Fruit fly (Drosophila melanogaster) whole organism, embryonic: ENCODE results near the gene CG14913.

Experiments used
- Abd-B ChIP-seq: fragments of 200-800 bp; sonication (Bioruptor generic); optimal IDR thresholded peaks from 2 replicates; lab custom pipeline; 2018; ENCODE audit warnings: missing biosample characterization, mild to moderate bottlenecking, missing genetic modification characterization, moderate library complexity
- Awh ChIP-seq: fragments of 200-800 bp; sonication (Bioruptor generic); IDR thresholded peaks from 2 replicates; pipeline ENCODE4, ENCODE4 v1.3.6; 2022; ENCODE audit warnings: missing biosample characterization, missing genetic modification characterization
- B-H1 ChIP-seq: fragments of 200-800 bp; sonication (Bioruptor generic); IDR thresholded peaks from 3 replicates; pipeline ENCODE4 v1.3.6; 2022; ENCODE audit warnings: missing biosample characterization, missing genetic modification characterization
- CG10565 ChIP-seq: fragments of 200-800 bp; sonication (Bioruptor generic); optimal IDR thresholded peaks from 3 replicates; lab custom pipeline; 2016; ENCODE audit warnings: missing biosample characterization, mild to moderate bottlenecking, missing genetic modification characterization
- CG11398 ChIP-seq: fragments of 200-800 bp; sonication (Bioruptor generic); optimal IDR thresholded peaks from 2 replicates; lab custom pipeline; 2016; ENCODE audit warnings: missing biosample characterization, missing genetic modification characterization
- CG11695 ChIP-seq: fragments of 200-800 bp; sonication (Bioruptor generic); IDR thresholded peaks from 3 replicates; pipeline ENCODE4 v1.3.6; 2022; ENCODE audit warnings: missing biosample characterization, missing genetic modification characterization
- CG11723 ChIP-seq: fragments of 200-800 bp; sonication (Bioruptor generic); optimal IDR thresholded peaks from 2 replicates; lab custom pipeline; 2017; ENCODE audit warnings: missing biosample characterization, mild to moderate bottlenecking, missing genetic modification characterization
- CG12071 ChIP-seq: fragments of 200-800 bp; sonication (Bioruptor generic); optimal IDR thresholded peaks from 3 replicates; lab custom pipeline; 2018; ENCODE audit warnings: missing biosample characterization, mild to moderate bottlenecking, missing genetic modification characterization
- CG12391 ChIP-seq: fragments of 200-800 bp; sonication (Bioruptor generic); optimal IDR thresholded peaks from 3 replicates; lab custom pipeline; 2018; ENCODE audit warnings: missing biosample characterization, mild to moderate bottlenecking, missing genetic modification characterization, moderate library complexity
- CG12942 ChIP-seq: fragments of 200-800 bp; sonication (Bioruptor generic); optimal IDR thresholded peaks from 3 replicates; lab custom pipeline; 2016; ENCODE audit warnings: missing biosample characterization, missing genetic modification characterization
- CG15601 ChIP-seq: fragments of 200-800 bp; sonication (Bioruptor generic); optimal IDR thresholded peaks from 3 replicates; lab custom pipeline; 2019; ENCODE audit warnings: missing biosample characterization, mild to moderate bottlenecking, missing genetic modification characterization, moderate library complexity
- CG17328 ChIP-seq: fragments of 200-800 bp; sonication (Bioruptor generic); IDR thresholded peaks from 2 replicates; pipeline ENCODE4 v1.3.6; 2022; ENCODE audit warnings: missing biosample characterization, missing genetic modification characterization
- CG1792 ChIP-seq: fragments of 200-800 bp; sonication (Bioruptor generic); optimal IDR thresholded peaks from 2 replicates; lab custom pipeline; 2016; ENCODE audit warnings: missing biosample characterization, missing genetic modification characterization
- CG2120 ChIP-seq: fragments of 200-800 bp; sonication (Bioruptor generic); optimal IDR thresholded peaks from 3 replicates; lab custom pipeline; 2016; ENCODE audit warnings: missing biosample characterization, missing genetic modification characterization
- CG33557 ChIP-seq: fragments of 200-800 bp; sonication (Bioruptor generic); optimal IDR thresholded peaks from 2 replicates; lab custom pipeline; 2019; ENCODE audit warnings: missing biosample characterization, mild to moderate bottlenecking, missing genetic modification characterization, moderate library complexity
- CG3847 ChIP-seq: fragments of 200-800 bp; sonication (Bioruptor generic); IDR thresholded peaks from 2 replicates; pipeline ENCODE4 v1.3.6; 2022; ENCODE audit warnings: missing biosample characterization, missing genetic modification characterization
- CG5245 ChIP-seq: fragments of 200-800 bp; sonication (Bioruptor generic); optimal IDR thresholded peaks from 3 replicates; lab custom pipeline; 2016; ENCODE audit warnings: missing biosample characterization, missing genetic modification characterization
- CG8290 ChIP-seq, 3 experiments: fragments of 200-800 bp; sonication (Bioruptor generic); optimal IDR thresholded peaks; 2 replicates each; lab custom pipeline; 2016 to 2019; ENCODE audit warnings: missing biosample characterization in 3 of 3, missing genetic modification characterization in 3 of 3, mild to moderate bottlenecking in 2 of 3, moderate library complexity in 1 of 3
- CG9817 ChIP-seq: fragments of 200-800 bp; sonication (Bioruptor generic); optimal IDR thresholded peaks from 2 replicates; lab custom pipeline; 2018; ENCODE audit warnings: missing biosample characterization, mild to moderate bottlenecking, missing genetic modification characterization, moderate library complexity
- Camta ChIP-seq: fragments of 200-800 bp; sonication (Bioruptor generic); optimal IDR thresholded peaks from 2 replicates; lab custom pipeline; 2016; ENCODE audit warnings: missing biosample characterization, missing genetic modification characterization
- CoRest ChIP-seq: fragments of 200-800 bp; sonication (Bioruptor generic); optimal IDR thresholded peaks from 3 replicates; lab custom pipeline; 2018; ENCODE audit warnings: missing biosample characterization, mild to moderate bottlenecking, missing genetic modification characterization, moderate library complexity
- ERR ChIP-seq: fragments of 200-800 bp; sonication (Bioruptor generic); optimal IDR thresholded peaks from 2 replicates; lab custom pipeline; 2016; ENCODE audit warnings: missing biosample characterization, missing genetic modification characterization
- HLHmδ ChIP-seq: fragments of 200-800 bp; sonication (Bioruptor generic); optimal IDR thresholded peaks from 2 replicates; lab custom pipeline; 2018; ENCODE audit warnings: missing biosample characterization, mild to moderate bottlenecking, missing genetic modification characterization, moderate library complexity
- Hey ChIP-seq: fragments of 200-800 bp; sonication (Bioruptor generic); optimal IDR thresholded peaks from 3 replicates; lab custom pipeline; 2018; ENCODE audit warnings: missing biosample characterization, mild to moderate bottlenecking, missing genetic modification characterization
- MESR4 ChIP-seq: fragments of 200-800 bp; sonication (Bioruptor generic); optimal IDR thresholded peaks from 2 replicates; lab custom pipeline; 2018; ENCODE audit warnings: missing biosample characterization, mild to moderate bottlenecking, missing genetic modification characterization, moderate library complexity
- Mrtf ChIP-seq: fragments of 200-800 bp; sonication (Bioruptor generic); IDR thresholded peaks from 3 replicates; pipeline ENCODE4 v1.3.6; 2022; ENCODE audit warnings: missing biosample characterization, missing genetic modification characterization
- Six4 ChIP-seq: fragments of 200-800 bp; sonication (Bioruptor generic); optimal IDR thresholded peaks from 2 replicates; lab custom pipeline; 2016; ENCODE audit warnings: missing biosample characterization, missing genetic modification characterization
- Xbp1 ChIP-seq: fragments of 200-800 bp; sonication (Bioruptor generic); optimal IDR thresholded peaks from 3 replicates; lab custom pipeline; 2016; ENCODE audit warnings: missing biosample characterization, mild to moderate bottlenecking, missing genetic modification characterization
- aop ChIP-seq: fragments of 200-800 bp; sonication (Bioruptor generic); IDR thresholded peaks from 2 replicates; pipeline ENCODE4 v1.3.6; 2022; ENCODE audit warnings: missing biosample characterization, missing genetic modification characterization
- ara ChIP-seq: fragments of 200-800 bp; sonication (Bioruptor generic); IDR thresholded peaks from 2 replicates; pipeline ENCODE4 v1.3.6; 2022; ENCODE audit warnings: missing biosample characterization, missing genetic modification characterization
- cato ChIP-seq: fragments of 200-800 bp; sonication (Bioruptor generic); optimal IDR thresholded peaks from 2 replicates; lab custom pipeline; 2016; ENCODE audit warnings: missing biosample characterization, missing genetic modification characterization, borderline replicate concordance
- chinmo ChIP-seq: fragments of 200-800 bp; sonication (Bioruptor generic); IDR thresholded peaks from 4 replicates; pipeline ENCODE4 v1.3.6; 2022; ENCODE audit warnings: missing biosample characterization, missing genetic modification characterization; ENCODE audit not compliant: partially characterized antibody
- disco-r ChIP-seq: fragments of 200-800 bp; sonication (Bioruptor generic); optimal IDR thresholded peaks from 2 replicates; lab custom pipeline; 2016; ENCODE audit warnings: missing biosample characterization, missing genetic modification characterization
- ewg ChIP-seq: fragments of 200-800 bp; sonication (Bioruptor generic); optimal IDR thresholded peaks from 3 replicates; lab custom pipeline; 2017; ENCODE audit warnings: mild to moderate bottlenecking, missing biosample characterization, missing genetic modification reagents, missing genetic modification characterization
- fd3F ChIP-seq: fragments of 200-800 bp; sonication (Bioruptor generic); optimal IDR thresholded peaks from 2 replicates; lab custom pipeline; 2018; ENCODE audit warnings: missing biosample characterization, mild to moderate bottlenecking, missing genetic modification characterization, moderate library complexity
- gcm2 ChIP-seq: fragments of 200-800 bp; sonication (Bioruptor generic); optimal IDR thresholded peaks from 2 replicates; lab custom pipeline; 2016; ENCODE audit warnings: missing biosample characterization, missing genetic modification characterization
- ham ChIP-seq: fragments of 200-800 bp; sonication (Bioruptor generic); IDR thresholded peaks from 2 replicates; pipeline ENCODE4 v1.3.6; 2022; ENCODE audit warnings: missing biosample characterization, missing genetic modification characterization
- ken ChIP-seq: fragments of 200-800 bp; sonication (Bioruptor generic); IDR thresholded peaks from 3 replicates; pipeline ENCODE4 v1.3.6; 2022; ENCODE audit warnings: missing biosample characterization, missing genetic modification characterization
- klu ChIP-seq: fragments of 200-800 bp; sonication (Bioruptor generic); IDR thresholded peaks from 2 replicates; pipeline ENCODE4 v1.3.6; 2022; ENCODE audit warnings: missing biosample characterization, missing genetic modification characterization
- lmd ChIP-seq: fragments of 200-800 bp; sonication (Bioruptor generic); IDR thresholded peaks from 2 replicates; pipeline ENCODE4 v1.3.6; 2022; ENCODE audit warnings: missing biosample characterization, missing genetic modification characterization
- mirr ChIP-seq: fragments of 200-800 bp; sonication (Bioruptor generic); optimal IDR thresholded peaks from 3 replicates; lab custom pipeline; 2018; ENCODE audit warnings: missing biosample characterization, mild to moderate bottlenecking, missing genetic modification characterization
- mld ChIP-seq: fragments of 200-800 bp; sonication (Bioruptor generic); IDR thresholded peaks from 3 replicates; pipeline ENCODE4 v1.3.6; 2022; ENCODE audit warnings: missing biosample characterization, missing genetic modification characterization; ENCODE audit not compliant: partially characterized antibody
- phol ChIP-seq: fragments of 200-800 bp; sonication (Bioruptor generic); optimal IDR thresholded peaks from 3 replicates; lab custom pipeline; 2018; ENCODE audit warnings: missing biosample characterization, mild to moderate bottlenecking, missing genetic modification characterization, moderate library complexity
- ranshi ChIP-seq: fragments of 200-800 bp; sonication (Bioruptor generic); IDR thresholded peaks from 2 replicates; pipeline ENCODE4 v1.3.6; 2022; ENCODE audit warnings: missing biosample characterization, missing genetic modification characterization
- sens-2 ChIP-seq: fragments of 200-800 bp; sonication (Bioruptor generic); IDR thresholded peaks from 2 replicates; pipeline ENCODE4 v1.3.6; 2022; ENCODE audit warnings: missing biosample characterization, missing genetic modification characterization
- sug ChIP-seq: fragments of 200-800 bp; optimal IDR thresholded peaks from 2 replicates; lab custom pipeline; 2019; ENCODE audit warnings: missing biosample characterization, mild to moderate bottlenecking, missing genetic modification characterization, moderate library complexity
- tap ChIP-seq: fragments of 200-800 bp; optimal IDR thresholded peaks from 3 replicates; lab custom pipeline; 2019; ENCODE audit warnings: missing biosample characterization, mild to moderate bottlenecking, missing genetic modification characterization, moderate library complexity
- usp ChIP-seq: fragments of >200 bp; optimal IDR thresholded peaks from 2 replicates; lab custom pipeline; 2017; ENCODE audit warnings: missing biosample characterization, missing genetic modification characterization

CG14913 gene

DNA sequence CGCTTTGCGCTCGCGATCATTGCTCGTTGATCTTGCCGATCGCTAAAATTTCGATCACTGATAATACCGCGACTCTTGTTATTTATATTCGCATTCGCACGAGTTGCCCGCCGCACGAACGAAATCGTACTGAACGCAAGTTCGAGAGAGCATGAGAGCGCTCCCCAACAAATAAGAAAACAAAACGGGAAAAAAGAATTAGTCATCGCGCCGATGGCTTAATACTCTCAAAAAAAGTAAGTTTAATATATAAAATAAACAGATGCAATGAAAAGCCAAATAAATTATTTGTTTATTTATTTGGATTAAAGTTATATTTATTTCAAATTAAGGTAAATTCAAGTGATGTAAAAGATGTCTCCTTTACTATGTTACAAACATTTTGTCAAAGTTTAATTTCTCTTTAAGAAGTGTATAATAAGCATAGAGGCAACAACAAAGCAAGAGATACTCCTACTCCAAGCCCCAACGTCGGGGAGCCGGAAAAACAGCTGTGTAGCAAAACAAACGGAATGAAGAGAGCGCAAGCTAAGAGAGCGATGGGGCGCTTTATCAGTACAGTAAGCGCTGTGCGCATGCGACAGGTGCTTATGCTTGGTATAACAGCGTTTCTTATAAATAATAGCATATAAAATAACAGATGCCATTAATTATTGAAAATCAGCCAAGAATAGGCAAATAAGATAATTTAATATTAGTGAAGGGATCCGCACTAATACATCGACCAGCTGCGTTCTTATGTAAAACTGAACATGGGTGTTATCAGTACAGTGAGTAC, 40.7 kb downstream of the CG14913 start (continued):
- TF ChIP-seq CG9817 (tag; lab: Kevin White, UChicago): peak; percentile 8
- TF ChIP-seq CG33557 (GFP tag; lab: Kevin White, UChicago): peak; percentile 67
- TF ChIP-seq CG12071 (GFP tag; lab: Kevin White, UChicago): no peak
- no peak for TF ChIP-seq CG10565 (GFP tag; lab: Kevin White, UChicago)
- no peak for TF ChIP-seq CG5245 (GFP tag; lab: Kevin White, UChicago)
- peak; percentile 19; the same call in 1 of the 2 replicates for TF ChIP-seq Awh
- TF ChIP-seq gcm2: peak; percentile 83
- TF ChIP-seq CoRest: peak; percentile 79
- peak; percentile 63 for TF ChIP-seq CG11695
- TF ChIP-seq CG12391 (tag; lab: Kevin White, UChicago): peak; percentile 67
- TF ChIP-seq Camta: peak; percentile 47
- peak; percentile 74 for TF ChIP-seq Six4
- TF ChIP-seq sens-2: no peak
- TF ChIP-seq ewg (GFP tag; lab: Kevin White, UChicago): peak; percentile 54
- peak; percentile 81 for TF ChIP-seq Mrtf (GFP tag; lab: Robert Waterston, UW)
- peak; percentile 88 for TF ChIP-seq lmd
- TF ChIP-seq CG11398 (GFP tag; lab: Kevin White, UChicago): peak; percentile 29
- no peak for TF ChIP-seq Hey (tag; lab: Kevin White, UChicago)
- TF ChIP-seq CG11723: peak; percentile 56
- TF ChIP-seq fd3F: peak; percentile 64
- peak; percentile 42; the same call in 1 of the 2 replicates for TF ChIP-seq klu (GFP tag; lab: Robert Waterston, UW)
- TF ChIP-seq CG15601 (tag; lab: Kevin White, UChicago): peak; percentile 45
- peak; percentile 65 for TF ChIP-seq CG17328
- peak; percentile 33 for TF ChIP-seq ranshi (GFP tag; lab: Robert Waterston, UW)
- TF ChIP-seq Xbp1: peak; percentile 80
- TF ChIP-seq tap (tag; lab: Kevin White, UChicago): peak; percentile 47
- TF ChIP-seq sug (tag; lab: Kevin White, UChicago): peak; percentile 94
- TF ChIP-seq phol (tag; lab: Kevin White, UChicago): peak; percentile 76
- no peak for TF ChIP-seq mld
- TF ChIP-seq ham (GFP tag; lab: Robert Waterston, UW): no peak; the same call in 1 of the 2 replicates
- peak; percentile 35 for TF ChIP-seq CG8290 (GFP tag; optimal IDR thresholded peaks at IDR 0.05; lab: Kevin White, UChicago)
- peak; percentile 25 to 44 for TF ChIP-seq CG8290 (tag; optimal IDR thresholded peaks at IDR 0.05; lab: Kevin White, UChicago)
- TF ChIP-seq aop (GFP tag; lab: Robert Waterston, UW): no peak
- peak; percentile 52; the same call in 1 of the 2 replicates for TF ChIP-seq ara (GFP tag; lab: Robert Waterston, UW)
- TF ChIP-seq chinmo (GFP tag; lab: Robert Waterston, UW): peak; percentile 78; the same call in 2 of the 4 replicates
- no peak for TF ChIP-seq MESR4 (GFP tag; lab: Kevin White, UChicago)
- peak; percentile 63 for TF ChIP-seq disco-r
- TF ChIP-seq HLHmδ (GFP tag; lab: Kevin White, UChicago): no peak
- peak; percentile 28 for TF ChIP-seq mirr
- TF ChIP-seq Abd-B (GFP tag; lab: Kevin White, UChicago): peak; percentile 66
- no peak for TF ChIP-seq ERR (GFP tag; lab: Kevin White, UChicago)
- peak; percentile 60 for TF ChIP-seq cato (GFP tag; lab: Kevin White, UChicago)
- TF ChIP-seq CG12942: peak; percentile 69
- TF ChIP-seq usp (GFP tag; lab: Kevin White, UChicago): no peak
- peak; percentile 80 for TF ChIP-seq CG3847
- peak; percentile 79 for TF ChIP-seq ken
- TF ChIP-seq CG2120 (GFP tag; lab: Kevin White, UChicago): peak; percentile 85
- TF ChIP-seq B-H1 (GFP tag; lab: Robert Waterston, UW): peak; percentile 71
- no peak for TF ChIP-seq CG1792 (GFP tag; lab: Kevin White, UChicago)
